Worm (Caenorhabditis elegans) whole organism, late embryonic: Measurements from ENCODE around the gene T20G5.9.

Source experiments
- Y22D7AL.16 ChIP-seq: sonication (generic microtip); optimal IDR thresholded peaks from 2 replicates; lab custom pipeline; 2016; ENCODE audit warnings: missing genetic modification characterization, missing compliant biosample characterization
- ama-1 ChIP-seq: fragments of 150-350 bp; optimal IDR thresholded peaks from 2 replicates; lab custom pipeline; 2014
- ceh-45 ChIP-seq: fragments of 200-800 bp; sonication (Bioruptor generic); IDR thresholded peaks from 2 replicates; pipeline ENCODE4 v1.3.6; 2022; ENCODE audit warnings: missing genetic modification reagents, missing genetic modification characterization, missing compliant biosample characterization
- ceh-9 ChIP-seq: sonication (generic microtip); optimal IDR thresholded peaks from 2 replicates; lab custom pipeline; 2016; ENCODE audit warnings: mild to moderate bottlenecking, missing genetic modification characterization, inconsistent platforms, missing compliant biosample characterization
- elt-2 ChIP-seq: sonication (generic microtip); optimal IDR thresholded peaks from 2 replicates; lab custom pipeline; 2016; ENCODE audit warnings: missing genetic modification reagents, missing genetic modification characterization, missing compliant biosample characterization
- elt-4 ChIP-seq: sonication (generic microtip); optimal IDR thresholded peaks from 2 replicates; lab custom pipeline; 2016; ENCODE audit warnings: missing genetic modification characterization, missing compliant biosample characterization
- ets-4 ChIP-seq: sonication (generic microtip); optimal IDR thresholded peaks from 2 replicates; lab custom pipeline; 2016; ENCODE audit warnings: missing genetic modification characterization, missing compliant biosample characterization
- fkh-10 ChIP-seq: fragments of 150-350 bp; optimal IDR thresholded peaks from 2 replicates; lab custom pipeline; 2014; ENCODE audit warnings: missing biosample characterization, missing genetic modification reagents, missing genetic modification characterization
- fkh-6 ChIP-seq: sonication (generic microtip); optimal IDR thresholded peaks from 2 replicates; lab custom pipeline; 2016; ENCODE audit warnings: missing genetic modification characterization, missing compliant biosample characterization
- hlh-13 ChIP-seq: fragments of 200-800 bp; sonication (Bioruptor generic); optimal IDR thresholded peaks from 2 replicates; lab custom pipeline; 2018; ENCODE audit warnings: mild to moderate bottlenecking, missing genetic modification characterization, missing compliant biosample characterization
- nhr-11 ChIP-seq: fragments of 150-350 bp; optimal IDR thresholded peaks from 2 replicates; lab custom pipeline; 2014; ENCODE audit warnings: missing biosample characterization, missing genetic modification characterization
- odd-2 ChIP-seq: sonication (generic microtip); optimal IDR thresholded peaks from 2 replicates; lab custom pipeline; 2017; ENCODE audit warnings: antibody characterized with exemption, mild to moderate bottlenecking, missing genetic modification characterization, missing compliant biosample characterization
- pqm-1 ChIP-seq: sonication (generic microtip); optimal IDR thresholded peaks from 2 replicates; lab custom pipeline; 2016; ENCODE audit warnings: missing genetic modification characterization, missing compliant biosample characterization
- tbx-7 ChIP-seq: sonication (generic microtip); optimal IDR thresholded peaks from 2 replicates; lab custom pipeline; 2016; ENCODE audit warnings: missing genotype, missing genetic modification characterization, missing compliant biosample characterization

ce11 chrIII:10236291-10236871, 26.7 kb downstream of the T20G5.9 start:
- TF ChIP-seq elt-2 (tag; lab: Kevin White, UChicago) (no peak), hlh-13 (GFP tag; lab: Kevin White, UChicago) (no peak), ceh-9 (tag; lab: Kevin White, UChicago) (no peak), nhr-11 (tag; lab: Kevin White, UChicago) (no peak), ets-4 (tag; lab: Kevin White, UChicago) (no peak), odd-2 (tag; lab: Kevin White, UChicago) (no peak), ama-1 (no peak), fkh-6 (tag; lab: Kevin White, UChicago) (no peak), pqm-1 (tag; lab: Kevin White, UChicago) (no peak), Y22D7AL.16 (tag; lab: Kevin White, UChicago) (no peak), fkh-10 (GFP tag; lab: Kevin White, UChicago) (no peak), elt-4 (tag; lab: Kevin White, UChicago) (no peak), tbx-7 (tag; lab: Kevin White, UChicago) (no peak), ceh-45 (GFP tag; lab: Robert Waterston, UW) (no peak)
